Worm (Caenorhabditis elegans) whole organism, young adult: Measurements from ENCODE around the gene Y54G11A.3.
A peak's percentile ranks its signal among the peaks of the same experiment; 100 is the strongest.
"Not testable (repeated sequence)": the region's sequence is repeated elsewhere in the genome, so short reads cannot be mapped to it uniquely, and the experiment has no call there.

Source experiments
- D2030.7 ChIP-seq: fragments of 200-800 bp; sonication (Bioruptor generic); IDR thresholded peaks from 2 replicates; pipeline ENCODE4 v1.3.6; 2022; ENCODE audit warnings: missing genetic modification reagents, missing genetic modification characterization, missing compliant biosample characterization
- F23B12.7 ChIP-seq: sonication (generic microtip); optimal IDR thresholded peaks from 2 replicates; lab custom pipeline; 2017; ENCODE audit warnings: missing genetic modification characterization, mild to moderate bottlenecking, missing compliant biosample characterization, antibody characterized with exemption, moderate library complexity; ENCODE audit not compliant: insufficient read depth
- F33H1.4 ChIP-seq: fragments of 200-800 bp; sonication (Bioruptor generic); IDR thresholded peaks from 2 replicates; pipeline ENCODE4 v1.3.6; 2022; ENCODE audit warnings: missing genetic modification reagents, missing genetic modification characterization, missing compliant biosample characterization
- ZK185.1 ChIP-seq: sonication (generic microtip); optimal IDR thresholded peaks from 2 replicates; lab custom pipeline; 2016; ENCODE audit warnings: mild to moderate bottlenecking, missing genetic modification characterization, missing compliant biosample characterization; ENCODE audit not compliant: poor library complexity, severe bottlenecking
- aptf-2 ChIP-seq: fragments of 200-800 bp; sonication (Bioruptor generic); conservative IDR thresholded peaks from 2 replicates; pipeline ENCODE4 v1.3.6; 2022; ENCODE audit warnings: missing genetic modification reagents, missing genetic modification characterization, missing compliant biosample characterization
- attf-3 ChIP-seq: fragments of 200-800 bp; sonication (Bioruptor generic); conservative IDR thresholded peaks from 2 replicates; pipeline ENCODE4 v1.3.6; 2022; ENCODE audit warnings: missing genetic modification reagents, missing genetic modification characterization, missing compliant biosample characterization
- attf-5 ChIP-seq: fragments of 200-800 bp; sonication (Bioruptor generic); optimal IDR thresholded peaks from 2 replicates; lab custom pipeline; 2018; ENCODE audit warnings: mild to moderate bottlenecking, missing genetic modification characterization, missing compliant biosample characterization
- ccch-3 ChIP-seq: fragments of 200-800 bp; sonication (Bioruptor generic); optimal IDR thresholded peaks from 2 replicates; lab custom pipeline; 2018; ENCODE audit warnings: mild to moderate bottlenecking, missing genetic modification characterization, missing compliant biosample characterization
- cebp-1 ChIP-seq, 2 experiments: fragments of 200-800 bp in 1 of 2; sonication (Bioruptor generic) in 1 of 2; sonication (generic microtip) in 1 of 2; IDR thresholded peaks in 1 of 2; optimal IDR thresholded peaks in 1 of 2; 2 replicates each; pipeline versions ENCODE4 v1.3.6 to Lab custom; 2017 to 2022; ENCODE audit warnings: missing compliant biosample characterization in 2 of 2, missing genetic modification characterization in 2 of 2, mild to moderate bottlenecking in 1 of 2, missing genetic modification reagents in 1 of 2, moderate library complexity in 1 of 2
- ceh-79 ChIP-seq: sonication (generic microtip); optimal IDR thresholded peaks from 2 replicates; lab custom pipeline; 2017; ENCODE audit warnings: mild to moderate bottlenecking, missing genetic modification characterization, missing compliant biosample characterization
- egl-18 ChIP-seq: fragments of 200-800 bp; sonication (Bioruptor generic); IDR thresholded peaks from 2 replicates; pipeline ENCODE4 v1.3.6; 2022; ENCODE audit warnings: missing genetic modification reagents, missing genetic modification characterization, missing compliant biosample characterization
- hmg-1.2 ChIP-seq: fragments of 200-800 bp; sonication (Bioruptor generic); IDR thresholded peaks from 2 replicates; pipeline ENCODE4 v1.3.6; 2022; ENCODE audit warnings: missing genetic modification reagents, missing genetic modification characterization, missing compliant biosample characterization
- let-526 ChIP-seq: fragments of 200-800 bp; sonication (Bioruptor generic); IDR thresholded peaks from 2 replicates; pipeline ENCODE4 v1.3.6; 2022; ENCODE audit warnings: missing genetic modification reagents, missing genetic modification characterization, missing compliant biosample characterization
- lin-40 ChIP-seq: sonication (generic microtip); optimal IDR thresholded peaks from 2 replicates; lab custom pipeline; 2016; ENCODE audit warnings: missing genetic modification characterization, mild to moderate bottlenecking, missing compliant biosample characterization, missing genotype, missing genetic modification reagents
- lsl-1 ChIP-seq: fragments of 200-800 bp; sonication (Bioruptor generic); optimal IDR thresholded peaks from 2 replicates; lab custom pipeline; 2018; ENCODE audit warnings: mild to moderate bottlenecking, missing genetic modification characterization, moderate library complexity, missing compliant biosample characterization
- mcd-1 ChIP-seq: fragments of 200-800 bp; sonication (Bioruptor generic); IDR thresholded peaks from 2 replicates; pipeline ENCODE4 v1.3.6; 2022; ENCODE audit warnings: missing genetic modification reagents, missing genetic modification characterization, missing compliant biosample characterization
- mes-4 ChIP-seq: sonication (generic microtip); optimal IDR thresholded peaks from 2 replicates; lab custom pipeline; 2016; ENCODE audit warnings: missing genotype, missing genetic modification characterization, missing compliant biosample characterization
- nhr-120 ChIP-seq: fragments of 200-800 bp; sonication (Bioruptor generic); IDR thresholded peaks from 2 replicates; pipeline ENCODE4 v1.3.6; 2022; ENCODE audit warnings: missing genetic modification characterization, missing compliant biosample characterization
- nhr-80 ChIP-seq: sonication (generic microtip); optimal IDR thresholded peaks from 2 replicates; lab custom pipeline; 2016; ENCODE audit warnings: missing genetic modification characterization, missing compliant biosample characterization
- pha-4 ChIP-seq: fragments of 150-350 bp; sonication (generic microtip); optimal IDR thresholded peaks from 2 replicates; lab custom pipeline; 2014; ENCODE audit warnings: missing biosample characterization, missing genetic modification reagents, missing genetic modification characterization
- snpc-4 ChIP-seq, 5 experiments: fragments of 150-350 bp in 1 of 5; sonication (generic microtip) in 4 of 5; optimal IDR thresholded peaks; 2 replicates each; lab custom pipeline; 2014 to 2018; ENCODE audit warnings: missing genetic modification characterization in 5 of 5, missing biosample characterization in 3 of 5, antibody characterized with exemption in 2 of 5, mild to moderate bottlenecking in 2 of 5, missing compliant biosample characterization in 2 of 5, missing genotype in 2 of 5, moderate library complexity in 2 of 5, missing genetic modification reagents in 1 of 5
- unc-62 ChIP-seq: fragments of 150-350 bp; optimal IDR thresholded peaks from 2 replicates; lab custom pipeline; 2014; ENCODE audit warnings: missing biosample characterization, missing genetic modification reagents, missing genetic modification characterization
- zfh-2 ChIP-seq: fragments of 200-800 bp; sonication (Bioruptor generic); conservative IDR thresholded peaks from 2 replicates; pipeline ENCODE4 v1.3.6; 2022; ENCODE audit warnings: missing genetic modification reagents, missing genetic modification characterization, missing compliant biosample characterization
- ztf-25 ChIP-seq: fragments of 200-800 bp; sonication (Bioruptor generic); IDR thresholded peaks from 2 replicates; pipeline ENCODE4 v1.3.6; 2022; ENCODE audit warnings: missing genetic modification reagents, missing genetic modification characterization, missing compliant biosample characterization

Y54G11A.3 gene

DNA sequence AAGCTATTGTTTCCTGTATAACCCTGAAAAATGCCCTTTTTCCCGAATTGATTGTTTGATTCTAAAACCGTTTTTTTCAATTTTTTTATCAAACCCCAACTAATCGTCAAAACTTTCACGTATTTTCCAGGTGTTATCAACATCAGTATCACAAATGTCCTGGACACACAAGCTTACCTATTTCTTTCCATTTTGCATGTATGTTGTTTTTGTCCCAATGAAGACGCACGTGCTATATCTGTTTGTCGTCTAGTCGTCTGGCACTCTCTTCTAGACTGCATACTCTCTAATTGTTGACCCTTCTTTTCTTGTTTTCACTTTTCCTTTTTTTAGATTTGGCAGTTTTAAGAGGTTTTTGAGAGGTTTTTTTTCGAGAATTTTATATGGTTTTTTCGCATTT is 19.9 kb downstream of the Y54G11A.3 start:
- TF ChIP-seq pha-4 (tag; lab: Kevin White, UChicago) (peak; percentile 34), snpc-4 (GFP tag; optimal IDR thresholded peaks at IDR 0.05; lab: Kevin White, UChicago) (no peak), snpc-4 (tag; optimal IDR thresholded peaks at IDR 0.05; lab: Kevin White, UChicago) (peak in 2 of 4 experiments; percentile 20 to 35), attf-5 (GFP tag; lab: Kevin White, UChicago) (peak; percentile 20), ccch-3 (no peak), unc-62 (no peak), nhr-80 (tag; lab: Kevin White, UChicago) (peak; percentile 76), attf-3 (GFP tag; lab: Robert Waterston, UW) (no peak), lin-40 (tag; lab: Kevin White, UChicago) (peak; percentile 51), ZK185.1 (tag; lab: Kevin White, UChicago) (peak; percentile 5), hmg-1.2 (peak; percentile 73; the same call in 1 of the 2 replicates), cebp-1 (GFP tag; IDR thresholded peaks at IDR 0.05; lab: Robert Waterston, UW) (no peak), cebp-1 (tag; optimal IDR thresholded peaks at IDR 0.05; lab: Kevin White, UChicago) (peak; percentile 44)

DNA sequence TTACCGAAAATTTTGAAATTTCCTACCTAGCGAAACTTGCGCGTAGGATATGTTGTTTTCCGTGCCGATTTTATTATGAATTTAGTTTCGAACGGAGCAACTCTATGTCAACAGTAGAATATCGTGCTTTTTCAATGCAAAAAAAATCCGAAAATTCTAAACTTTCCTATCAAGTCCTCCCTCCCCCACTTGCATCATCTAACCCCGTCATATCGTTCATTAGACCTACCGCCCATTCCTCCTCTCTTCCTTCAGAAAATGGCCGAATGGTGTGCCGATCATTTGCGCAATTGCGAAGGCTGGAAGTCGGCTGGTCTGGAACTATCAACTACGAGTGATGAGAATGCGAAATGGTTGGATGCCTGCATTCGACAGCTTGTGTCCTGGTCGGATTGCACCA is 20.6 kb downstream of the Y54G11A.3 start, which contains the start of gene Y54G11A.7:
Y54G11A.7 (plus strand) TSS at position 256 of the 400 bp plus-strand sequence.
- TF ChIP-seq D2030.7 (GFP tag; lab: Robert Waterston, UW); aptf-2; egl-18 (GFP tag; lab: Robert Waterston, UW): not testable (repeated sequence)

DNA sequence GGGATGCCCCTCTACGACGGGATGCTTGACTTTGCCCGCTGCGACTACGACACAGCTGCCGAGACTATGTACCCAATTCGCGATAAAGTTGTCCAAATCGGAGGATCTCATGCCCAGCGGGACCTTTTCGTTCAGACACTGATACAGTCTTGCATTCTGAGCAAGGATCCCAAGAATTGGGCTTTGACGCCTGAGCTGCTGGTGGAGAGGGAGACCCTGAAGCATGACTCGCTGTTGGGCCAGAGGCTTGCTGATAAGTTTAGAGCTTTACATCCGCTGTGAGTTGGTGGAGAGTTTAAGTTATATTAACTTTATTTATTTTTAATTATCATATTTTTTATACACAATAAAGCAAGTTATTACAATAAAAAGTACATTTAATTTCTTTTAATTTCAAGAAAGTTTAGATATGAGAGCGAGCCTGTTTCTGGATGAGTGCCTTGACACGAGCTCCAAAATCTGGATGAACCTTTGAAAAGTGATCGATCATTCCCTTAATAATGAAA is 22.9 kb downstream of the Y54G11A.3 start:
- TF ChIP-seq cebp-1 (GFP tag; IDR thresholded peaks at IDR 0.05; lab: Robert Waterston, UW) (no peak), cebp-1 (tag; optimal IDR thresholded peaks at IDR 0.05; lab: Kevin White, UChicago) (peak; percentile 9), zfh-2 (GFP tag; lab: Robert Waterston, UW) (peak; percentile 36; the same call in 1 of the 2 replicates), mcd-1 (0 out of 2 replicates have a peak, but pooled peaks have one; percentile 8), nhr-120 (GFP tag; lab: Robert Waterston, UW) (no peak)

DNA sequence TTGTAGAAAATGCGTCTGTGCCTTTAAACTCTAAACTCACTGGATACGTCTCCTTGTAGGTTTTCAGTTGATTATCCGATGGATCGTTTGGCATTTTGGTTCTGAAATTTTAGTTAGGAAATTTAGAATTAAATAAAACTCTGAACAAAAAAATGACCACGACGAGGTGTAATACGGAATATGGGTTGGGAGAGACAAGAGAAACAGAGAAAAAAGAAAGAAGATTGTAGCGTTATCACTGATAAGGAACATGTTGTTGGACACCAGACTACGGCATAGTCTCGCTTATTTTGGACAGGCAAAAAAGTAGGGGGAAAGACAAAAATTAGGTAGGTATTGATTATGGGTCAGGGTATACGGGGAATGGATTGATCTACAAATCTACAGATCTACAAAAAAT is 25.5 kb downstream of the Y54G11A.3 start, which contains the start of gene ctl-2:
ctl-2 (minus strand) TSS at position 101 of the 400 bp plus-strand sequence.
- TF ChIP-seq ceh-79 (tag; lab: Kevin White, UChicago); mes-4 (tag; lab: Kevin White, UChicago); let-526 (GFP tag; lab: Robert Waterston, UW): not testable (repeated sequence)

DNA sequence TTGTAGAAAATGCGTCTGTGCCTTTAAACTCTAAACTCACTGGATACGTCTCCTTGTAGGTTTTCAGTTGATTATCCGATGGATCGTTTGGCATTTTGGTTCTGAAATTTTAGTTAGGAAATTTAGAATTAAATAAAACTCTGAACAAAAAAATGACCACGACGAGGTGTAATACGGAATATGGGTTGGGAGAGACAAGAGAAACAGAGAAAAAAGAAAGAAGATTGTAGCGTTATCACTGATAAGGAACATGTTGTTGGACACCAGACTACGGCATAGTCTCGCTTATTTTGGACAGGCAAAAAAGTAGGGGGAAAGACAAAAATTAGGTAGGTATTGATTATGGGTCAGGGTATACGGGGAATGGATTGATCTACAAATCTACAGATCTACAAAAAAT is 29.7 kb downstream of the Y54G11A.3 start, which contains the start of gene ctl-1:
ctl-1 (minus strand) TSS at position 101 of the 400 bp plus-strand sequence.
- TF ChIP-seq ceh-79 (tag; lab: Kevin White, UChicago); F23B12.7; ztf-25: not testable (repeated sequence)

DNA sequence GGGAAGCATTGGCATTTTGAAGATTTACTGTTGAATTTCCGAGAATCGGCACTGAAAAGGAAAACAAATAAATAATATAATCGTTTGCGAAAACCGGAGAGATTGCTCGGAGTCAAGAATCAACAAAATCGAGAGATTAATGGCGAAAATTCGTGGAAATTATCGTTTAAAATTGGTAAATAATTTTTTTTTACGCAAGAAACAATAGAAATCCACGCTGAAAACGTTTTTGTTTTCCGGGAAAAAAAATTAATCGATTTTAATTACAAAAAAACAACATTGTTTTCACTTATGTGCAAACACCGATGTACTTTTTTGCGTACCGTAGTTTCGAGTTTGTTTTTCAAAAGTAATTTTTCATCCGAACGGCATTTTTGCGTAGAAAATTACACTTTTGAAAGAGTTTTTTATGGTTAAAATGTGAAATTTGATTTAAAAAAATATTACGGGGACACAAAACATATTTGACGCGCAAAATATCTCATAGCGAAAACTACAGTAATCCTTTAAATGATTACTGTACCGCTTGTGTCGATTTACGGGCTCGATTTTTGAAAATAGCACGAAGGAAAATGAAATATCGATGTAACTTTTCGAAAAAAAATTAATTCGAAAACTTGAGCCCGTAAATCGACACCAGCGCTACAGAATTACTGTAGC is 34.4 kb downstream of the Y54G11A.3 start, which contains the start of gene ctl-3:
ctl-3 (minus strand) TSS at position 51 of the 660 bp plus-strand sequence.
- peak; percentile 53; the same call in 1 of the 2 replicates for TF ChIP-seq F33H1.4 (GFP tag; lab: Robert Waterston, UW)
- TF ChIP-seq lsl-1 (GFP tag; lab: Kevin White, UChicago), result peak; percentile 88
- no peak for TF ChIP-seq F23B12.7
